Worm (Caenorhabditis elegans): ENCODE measurements around the gene clec-266.

Gene clec-266

DNA sequence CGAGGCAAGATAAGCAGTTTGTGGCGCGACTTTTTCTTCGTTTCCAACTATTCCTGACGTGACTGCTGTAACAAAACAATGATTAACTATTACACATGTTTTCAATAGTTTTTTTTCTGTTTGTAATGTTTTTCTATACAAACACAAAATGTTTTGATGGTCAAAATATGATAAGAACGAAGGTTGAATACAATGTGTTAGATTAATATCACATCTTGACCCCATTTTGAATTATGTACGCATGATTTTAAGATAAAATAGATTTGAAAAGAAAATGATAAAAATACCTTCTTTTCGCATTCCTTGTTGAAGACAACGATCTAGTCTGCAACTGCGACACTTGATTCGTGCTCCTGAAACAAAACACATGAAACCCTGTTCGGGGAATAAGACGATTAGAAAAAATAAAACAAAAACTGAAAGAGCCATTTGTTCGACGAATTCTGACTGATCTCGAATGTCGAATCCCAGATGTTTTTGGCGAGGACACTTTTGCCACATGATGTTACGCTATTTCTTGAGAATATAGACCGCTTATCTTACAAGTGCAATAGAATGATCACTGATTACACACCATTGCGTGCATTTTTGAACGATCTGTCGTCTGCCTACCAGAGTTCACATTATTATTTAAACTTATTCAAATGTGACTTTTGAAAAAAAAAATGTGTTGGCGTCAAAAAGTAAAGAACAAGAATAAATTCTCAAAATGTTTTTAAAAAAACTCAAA, 42.6 kb upstream of the clec-266 start (continued):
- no peak for TF ChIP-seq tlp-1 (tag; optimal IDR thresholded peaks at IDR 0.05)
- no peak for TF ChIP-seq hlh-17 (GFP tag; optimal IDR thresholded peaks at IDR 0.05; ENCODE audit: borderline replicate concordance)
- TF ChIP-seq lin-14 (GFP tag; optimal IDR thresholded peaks at IDR 0.05): no peak
- TF ChIP-seq ceh-63 (GFP tag; optimal IDR thresholded peaks at IDR 0.05): no peak
- TF ChIP-seq pax-3 (tag; optimal IDR thresholded peaks at IDR 0.05): no peak
- no peak for TF ChIP-seq sptf-1 (tag; optimal IDR thresholded peaks at IDR 0.05)
- peak in 1 of 2 experiments; percentile 23 for TF ChIP-seq lin-35 (GFP tag; optimal IDR thresholded peaks at IDR 0.05)
- no peak for TF ChIP-seq C16A3.4 (tag; optimal IDR thresholded peaks at IDR 0.05)
- TF ChIP-seq aha-1 (tag; optimal IDR thresholded peaks at IDR 0.05): no peak
- no peak for TF ChIP-seq ceh-82 (tag; optimal IDR thresholded peaks at IDR 0.05)
- no peak for TF ChIP-seq ets-5 (GFP tag; IDR thresholded peaks at IDR 0.05)
- no peak for TF ChIP-seq tbx-2 (tag; optimal IDR thresholded peaks at IDR 0.05)
- no peak for TF ChIP-seq ama-1 (optimal IDR thresholded peaks at IDR 0.05)
- TF ChIP-seq hlh-4 (tag; optimal IDR thresholded peaks at IDR 0.05): no peak
- no peak for TF ChIP-seq unc-62 (GFP tag; optimal IDR thresholded peaks at IDR 0.05)
- TF ChIP-seq nhr-84 (tag; optimal IDR thresholded peaks at IDR 0.05): no peak
- TF ChIP-seq mef-2 (tag; optimal IDR thresholded peaks at IDR 0.05): no peak
- TF ChIP-seq fkh-10 (GFP tag; optimal IDR thresholded peaks at IDR 0.05): no peak
- peak; percentile 46 for TF ChIP-seq dsc-1 (tag; optimal IDR thresholded peaks at IDR 0.05)
- TF ChIP-seq ceh-88 (GFP tag; IDR thresholded peaks at IDR 0.05): no peak
- no peak for TF ChIP-seq ztf-11 (tag; optimal IDR thresholded peaks at IDR 0.05)
- no peak for TF ChIP-seq nhr-12 (tag; optimal IDR thresholded peaks at IDR 0.05)
- no peak for TF ChIP-seq unc-98 (GFP tag; IDR thresholded peaks at IDR 0.05)
- no peak for TF ChIP-seq ceh-8 (GFP tag; optimal IDR thresholded peaks at IDR 0.05)
- no peak for TF ChIP-seq C04F5.9 (tag; optimal IDR thresholded peaks at IDR 0.05)
- no peak for TF ChIP-seq Y116A8C.19 (tag; optimal IDR thresholded peaks at IDR 0.05; ENCODE audit: borderline replicate concordance)

DNA sequence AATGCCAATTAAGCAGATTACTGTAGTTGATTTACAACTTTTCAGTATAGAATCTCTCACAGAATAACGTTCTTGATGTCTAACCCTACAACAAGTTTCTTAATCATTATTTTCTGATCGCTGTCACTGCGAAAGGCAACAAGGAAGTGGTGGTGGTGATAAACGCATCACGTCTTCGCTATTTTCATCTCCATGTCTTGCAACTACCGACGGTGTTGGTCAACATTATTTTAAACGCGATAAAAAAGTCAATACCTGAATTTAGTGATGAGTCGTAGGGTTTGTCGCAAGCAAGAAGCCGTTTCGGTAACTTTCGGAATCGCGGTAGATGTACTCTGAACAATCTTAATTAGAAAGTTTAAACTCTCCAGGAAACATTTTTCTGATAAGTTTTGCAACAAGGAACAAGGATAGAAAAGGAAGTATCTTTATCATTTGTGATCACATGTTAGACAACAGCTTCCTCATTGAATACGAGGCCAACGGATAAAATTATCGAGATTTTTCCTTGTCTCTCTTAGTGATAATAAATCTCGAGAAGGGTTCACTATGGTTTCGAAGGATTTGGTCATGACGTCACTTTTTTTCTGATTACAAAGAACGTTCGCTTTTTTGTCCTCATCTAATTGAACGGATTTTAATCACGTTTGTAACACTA, 41.2 kb upstream of the clec-266 start:
- TF ChIP-seq ztf-4 (tag; optimal IDR thresholded peaks at IDR 0.05) (peak; percentile 44), unc-130 (tag; optimal IDR thresholded peaks at IDR 0.05) (no peak), hpl-2 (GFP tag; optimal IDR thresholded peaks at IDR 0.05) (no peak), nhr-90 (tag; optimal IDR thresholded peaks at IDR 0.05; ENCODE audit: poor library complexity) (peak; percentile 5), mab-9 (GFP tag; IDR thresholded peaks at IDR 0.05) (no peak), ceh-8 (GFP tag; optimal IDR thresholded peaks at IDR 0.05) (no peak), nhr-85 (tag) (peak; percentile 73), ets-5 (GFP tag; IDR thresholded peaks at IDR 0.05) (no peak), blmp-1 (tag; optimal IDR thresholded peaks at IDR 0.05) (peak; percentile 51), nhr-12 (tag; optimal IDR thresholded peaks at IDR 0.05) (no peak), jun-1 (tag; optimal IDR thresholded peaks at IDR 0.05) (no peak), alr-1 (tag; optimal IDR thresholded peaks at IDR 0.05; ENCODE audit: borderline replicate concordance) (no peak), C34B4.2 (tag; optimal IDR thresholded peaks at IDR 0.05) (no peak), fkh-8 (tag; optimal IDR thresholded peaks at IDR 0.05) (no peak), nhr-28 (tag; optimal IDR thresholded peaks at IDR 0.05) (no peak), hlh-4 (tag; optimal IDR thresholded peaks at IDR 0.05) (no peak), tlp-1 (tag; optimal IDR thresholded peaks at IDR 0.05) (no peak), zip-4 (GFP tag; optimal IDR thresholded peaks at IDR 0.05) (no peak), egl-13 (tag; optimal IDR thresholded peaks at IDR 0.05) (no peak), tbx-2 (tag; optimal IDR thresholded peaks at IDR 0.05) (peak; percentile 53), efl-1 (optimal IDR thresholded peaks at IDR 0.05) (no peak), efl-1 (GFP tag; optimal IDR thresholded peaks at IDR 0.05 in 1 of 2) (peak in 1 of 2 experiments; percentile 59), C16A3.4 (tag; optimal IDR thresholded peaks at IDR 0.05) (no peak), rnt-1 (tag; optimal IDR thresholded peaks at IDR 0.05) (no peak), elt-2 (tag; optimal IDR thresholded peaks at IDR 0.05) (no peak), isw-1 (GFP tag; IDR thresholded peaks at IDR 0.05) (no peak), nhr-71 (tag; optimal IDR thresholded peaks at IDR 0.05) (peak; percentile 22), hlh-17 (GFP tag; optimal IDR thresholded peaks at IDR 0.05; ENCODE audit: borderline replicate concordance) (no peak), dsc-1 (tag; optimal IDR thresholded peaks at IDR 0.05) (no peak), mef-2 (tag; optimal IDR thresholded peaks at IDR 0.05) (no peak), lir-3 (tag; optimal IDR thresholded peaks at IDR 0.05; ENCODE audit: poor library complexity) (no peak), lsy-2 (tag; optimal IDR thresholded peaks at IDR 0.05) (no peak), skn-1 (tag; optimal IDR thresholded peaks at IDR 0.05) (no peak)

All from whole organism, L1 larva.